Fruit fly (Drosophila melanogaster) whole organism, embryonic: ENCODE measurements around the gene Polr2D.
A peak's percentile ranks its signal among the peaks of the same experiment; 100 is the strongest.

ENCODE experiments used
- Awh ChIP-seq: fragments of 200-800 bp; sonication (Bioruptor generic); IDR thresholded peaks from 2 replicates; pipeline ENCODE4, ENCODE4 v1.3.6; 2022; ENCODE audit warnings: missing biosample characterization, missing genetic modification characterization
- Blimp-1 ChIP-seq: fragments of 200-800 bp; sonication (Bioruptor generic); optimal IDR thresholded peaks from 3 replicates; lab custom pipeline; 2018; ENCODE audit warnings: missing biosample characterization, missing genetic modification characterization, mild to moderate bottlenecking, moderate library complexity, missing genetic modification reagents
- CG10431 ChIP-seq: fragments of 200-800 bp; sonication (Bioruptor generic); optimal IDR thresholded peaks from 3 replicates; lab custom pipeline; 2018; ENCODE audit warnings: missing biosample characterization, mild to moderate bottlenecking, missing genetic modification characterization
- CG10462 ChIP-seq: fragments of 200-800 bp; sonication (Bioruptor generic); optimal IDR thresholded peaks from 2 replicates; lab custom pipeline; 2016; ENCODE audit warnings: missing biosample characterization, missing genetic modification characterization
- CG11398 ChIP-seq: fragments of 200-800 bp; sonication (Bioruptor generic); optimal IDR thresholded peaks from 2 replicates; lab custom pipeline; 2016; ENCODE audit warnings: missing biosample characterization, missing genetic modification characterization
- CG13775 ChIP-seq: fragments of 200-800 bp; sonication (Bioruptor generic); optimal IDR thresholded peaks from 3 replicates; lab custom pipeline; 2017; ENCODE audit warnings: missing biosample characterization, mild to moderate bottlenecking, missing genetic modification characterization
- CG14710 ChIP-seq: fragments of 200-800 bp; sonication (Bioruptor generic); optimal IDR thresholded peaks from 3 replicates; lab custom pipeline; 2019; ENCODE audit warnings: missing biosample characterization, mild to moderate bottlenecking, missing genetic modification characterization, moderate library complexity
- CG15514 ChIP-seq: fragments of 200-800 bp; sonication (Bioruptor generic); optimal IDR thresholded peaks from 3 replicates; lab custom pipeline; 2017; ENCODE audit warnings: missing biosample characterization, missing genetic modification characterization, mild to moderate bottlenecking, moderate library complexity, missing genetic modification reagents
- CG17328 ChIP-seq: fragments of 200-800 bp; sonication (Bioruptor generic); IDR thresholded peaks from 2 replicates; pipeline ENCODE4 v1.3.6; 2022; ENCODE audit warnings: missing biosample characterization, missing genetic modification characterization
- CG17568 ChIP-seq: fragments of 200-800 bp; sonication (Bioruptor generic); optimal IDR thresholded peaks from 2 replicates; lab custom pipeline; 2018; ENCODE audit warnings: missing biosample characterization, mild to moderate bottlenecking, missing genetic modification characterization, moderate library complexity
- CG1792 ChIP-seq: fragments of 200-800 bp; sonication (Bioruptor generic); optimal IDR thresholded peaks from 2 replicates; lab custom pipeline; 2016; ENCODE audit warnings: missing biosample characterization, missing genetic modification characterization
- CG3995 ChIP-seq: fragments of 200-800 bp; sonication (Bioruptor generic); optimal IDR thresholded peaks from 3 replicates; lab custom pipeline; 2016; ENCODE audit warnings: missing biosample characterization, missing genetic modification characterization
- CG4424 ChIP-seq: fragments of 200-800 bp; sonication (Bioruptor generic); optimal IDR thresholded peaks from 3 replicates; lab custom pipeline; 2016; ENCODE audit warnings: missing biosample characterization, missing genetic modification characterization
- CG4617 ChIP-seq: fragments of 200-800 bp; sonication (Bioruptor generic); optimal IDR thresholded peaks from 3 replicates; lab custom pipeline; 2016; ENCODE audit warnings: missing biosample characterization, missing genetic modification characterization, borderline replicate concordance
- CG5180 ChIP-seq: fragments of 200-800 bp; sonication (Bioruptor generic); optimal IDR thresholded peaks from 3 replicates; lab custom pipeline; 2017; ENCODE audit warnings: missing biosample characterization, missing genetic modification characterization, mild to moderate bottlenecking, moderate library complexity, missing genetic modification reagents
- CG7271 ChIP-seq: fragments of 200-800 bp; sonication (Bioruptor generic); optimal IDR thresholded peaks from 2 replicates; lab custom pipeline; 2018; ENCODE audit warnings: missing biosample characterization, mild to moderate bottlenecking, missing genetic modification characterization, moderate library complexity
- CG8089 ChIP-seq: fragments of 200-800 bp; sonication (Bioruptor generic); optimal IDR thresholded peaks from 3 replicates; lab custom pipeline; 2016; ENCODE audit warnings: missing biosample characterization, missing genetic modification characterization
- CG8359 ChIP-seq: fragments of 200-800 bp; sonication (Bioruptor generic); optimal IDR thresholded peaks from 2 replicates; lab custom pipeline; 2017; ENCODE audit warnings: missing biosample characterization, mild to moderate bottlenecking, missing genetic modification characterization, borderline replicate concordance
- Deaf1 ChIP-seq: fragments of 200-800 bp; optimal IDR thresholded peaks from 3 replicates; lab custom pipeline; 2019; ENCODE audit warnings: missing biosample characterization, mild to moderate bottlenecking, missing genetic modification characterization, moderate library complexity
- Dp ChIP-seq: fragments of 200-800 bp; sonication (Bioruptor generic); optimal IDR thresholded peaks from 2 replicates; lab custom pipeline; 2018; ENCODE audit warnings: missing biosample characterization, mild to moderate bottlenecking, missing genetic modification characterization, moderate library complexity
- Fer1 ChIP-seq: fragments of 200-800 bp; sonication (Bioruptor generic); optimal IDR thresholded peaks from 2 replicates; lab custom pipeline; 2017; ENCODE audit warnings: missing biosample characterization, mild to moderate bottlenecking, missing genetic modification characterization
- Hand ChIP-seq: fragments of 200-800 bp; sonication (Bioruptor generic); optimal IDR thresholded peaks from 2 replicates; lab custom pipeline; 2017; ENCODE audit warnings: mild to moderate bottlenecking, missing biosample characterization, missing genetic modification reagents, missing genetic modification characterization
- Hmr ChIP-seq: fragments of 200-800 bp; sonication (Bioruptor generic); optimal IDR thresholded peaks from 3 replicates; lab custom pipeline; 2017; ENCODE audit warnings: mild to moderate bottlenecking, missing biosample characterization, missing genetic modification reagents, missing genetic modification characterization
- Hr3 ChIP-seq: fragments of 200-800 bp; sonication (Bioruptor generic); optimal IDR thresholded peaks from 3 replicates; lab custom pipeline; 2016; ENCODE audit warnings: missing biosample characterization, missing genetic modification characterization
- Hr51 ChIP-seq, 2 experiments: fragments of 200-800 bp; sonication (Bioruptor generic); optimal IDR thresholded peaks; 2 replicates in 1 of 2; 3 replicates in 1 of 2; lab custom pipeline; 2016 to 2018; ENCODE audit warnings: missing biosample characterization in 2 of 2, missing genetic modification characterization in 2 of 2, mild to moderate bottlenecking in 1 of 2, moderate library complexity in 1 of 2
- Kr ChIP-seq: fragments of 200-800 bp; sonication (Bioruptor generic); optimal IDR thresholded peaks from 2 replicates; lab custom pipeline; 2017; ENCODE audit warnings: missing biosample characterization, mild to moderate bottlenecking, missing genetic modification characterization
- Lpt ChIP-seq: fragments of >200 bp; optimal IDR thresholded peaks from 2 replicates; lab custom pipeline; 2018; ENCODE audit warnings: missing biosample characterization, missing genetic modification characterization
- NK7.1 ChIP-seq: fragments of 200-800 bp; sonication (Bioruptor generic); optimal IDR thresholded peaks from 3 replicates; lab custom pipeline; 2016; ENCODE audit warnings: missing biosample characterization, missing genetic modification characterization
- Poxn ChIP-seq: fragments of 200-800 bp; sonication (Bioruptor generic); IDR thresholded peaks from 2 replicates; pipeline ENCODE4 v1.3.6; 2022; ENCODE audit warnings: missing biosample characterization, missing genetic modification characterization
- Ptx1 ChIP-seq: fragments of 200-800 bp; sonication (Bioruptor generic); IDR thresholded peaks from 2 replicates; pipeline ENCODE4 v1.3.6; 2022; ENCODE audit warnings: missing biosample characterization, missing genetic modification characterization
- Rfx ChIP-seq: fragments of 200-800 bp; sonication (Bioruptor generic); IDR thresholded peaks from 2 replicates; pipeline ENCODE4 v1.3.6; 2022; ENCODE audit warnings: missing biosample characterization, missing genetic modification characterization
- Xrp1 ChIP-seq: fragments of 200-800 bp; sonication (Bioruptor generic); IDR thresholded peaks from 2 replicates; pipeline ENCODE4 v1.3.6; 2022; ENCODE audit warnings: missing biosample characterization, missing genetic modification characterization
- aop ChIP-seq: fragments of 200-800 bp; sonication (Bioruptor generic); IDR thresholded peaks from 2 replicates; pipeline ENCODE4 v1.3.6; 2022; ENCODE audit warnings: missing biosample characterization, missing genetic modification characterization
- ewg ChIP-seq: fragments of 200-800 bp; sonication (Bioruptor generic); optimal IDR thresholded peaks from 3 replicates; lab custom pipeline; 2017; ENCODE audit warnings: mild to moderate bottlenecking, missing biosample characterization, missing genetic modification reagents, missing genetic modification characterization
- fru ChIP-seq: fragments of >200 bp; optimal IDR thresholded peaks from 2 replicates; lab custom pipeline; 2017
- gt ChIP-seq: fragments of 200-800 bp; sonication (Bioruptor generic); IDR thresholded peaks from 2 replicates; pipeline ENCODE4 v1.3.6; 2022; ENCODE audit warnings: missing biosample characterization, missing genetic modification characterization
- hkb ChIP-seq, 2 experiments: fragments of 200-800 bp in 1 of 2; fragments of >200 bp in 1 of 2; sonication (Bioruptor generic) in 1 of 2; IDR thresholded peaks in 1 of 2; optimal IDR thresholded peaks in 1 of 2; 2 replicates each; pipeline versions ENCODE4 v1.3.6 to Lab custom; 2017 to 2022; ENCODE audit warnings: missing biosample characterization in 1 of 2, missing genetic modification characterization in 1 of 2
- lab ChIP-seq: fragments of 200-800 bp; sonication (Bioruptor generic); optimal IDR thresholded peaks from 3 replicates; lab custom pipeline; 2017; ENCODE audit warnings: missing biosample characterization, missing genetic modification characterization, mild to moderate bottlenecking, moderate library complexity, missing genetic modification reagents
- nmo ChIP-seq: fragments of 200-800 bp; sonication (Bioruptor generic); optimal IDR thresholded peaks from 2 replicates; lab custom pipeline; 2018; ENCODE audit warnings: missing biosample characterization, mild to moderate bottlenecking, missing genetic modification characterization, moderate library complexity
- pho ChIP-seq: fragments of 200-800 bp; sonication (Bioruptor generic); optimal IDR thresholded peaks from 2 replicates; lab custom pipeline; 2016; ENCODE audit warnings: missing biosample characterization, missing genetic modification characterization
- prd ChIP-seq, 3 experiments: fragments of >200 bp in 2 of 3; fragments of 200-800 bp in 1 of 3; sonication (Bioruptor generic) in 1 of 3; optimal IDR thresholded peaks in 2 of 3; IDR thresholded peaks in 1 of 3; 2 replicates in 2 of 3; 3 replicates in 1 of 3; pipeline versions ENCODE4 v1.3.6 to Lab custom; 2017 to 2022; ENCODE audit warnings: missing biosample characterization in 1 of 3, missing genetic modification characterization in 1 of 3
- row ChIP-seq: fragments of 200-800 bp; sonication (Bioruptor generic); IDR thresholded peaks from 3 replicates; pipeline ENCODE4 v1.3.6; 2022; ENCODE audit warnings: missing biosample characterization, missing genetic modification characterization
- schlank ChIP-seq: fragments of 200-800 bp; sonication (Bioruptor generic); optimal IDR thresholded peaks from 2 replicates; lab custom pipeline; 2018; ENCODE audit warnings: missing biosample characterization, mild to moderate bottlenecking, missing genetic modification characterization
- shn ChIP-seq: fragments of 200-800 bp; sonication (Bioruptor generic); optimal IDR thresholded peaks from 3 replicates; lab custom pipeline; 2016; ENCODE audit warnings: missing biosample characterization, missing genetic modification characterization
- slbo ChIP-seq: fragments of 200-800 bp; sonication (Bioruptor generic); IDR thresholded peaks from 2 replicates; pipeline ENCODE4 v1.3.6; 2022; ENCODE audit warnings: missing biosample characterization, missing genetic modification characterization
- ttk ChIP-seq: fragments of 200-800 bp; sonication (Bioruptor generic); IDR thresholded peaks from 2 replicates; pipeline ENCODE4 v2.1.2; 2022; ENCODE audit warnings: missing biosample characterization, missing genetic modification characterization
- wor ChIP-seq: fragments of 200-800 bp; sonication (Bioruptor generic); IDR thresholded peaks from 2 replicates; pipeline ENCODE4 v1.3.6; 2022; ENCODE audit warnings: missing biosample characterization, missing genetic modification characterization
- zf30C ChIP-seq: fragments of 200-800 bp; sonication (Bioruptor generic); optimal IDR thresholded peaks from 3 replicates; lab custom pipeline; 2018; ENCODE audit warnings: missing biosample characterization, mild to moderate bottlenecking, missing genetic modification characterization

The Polr2D gene

DNA sequence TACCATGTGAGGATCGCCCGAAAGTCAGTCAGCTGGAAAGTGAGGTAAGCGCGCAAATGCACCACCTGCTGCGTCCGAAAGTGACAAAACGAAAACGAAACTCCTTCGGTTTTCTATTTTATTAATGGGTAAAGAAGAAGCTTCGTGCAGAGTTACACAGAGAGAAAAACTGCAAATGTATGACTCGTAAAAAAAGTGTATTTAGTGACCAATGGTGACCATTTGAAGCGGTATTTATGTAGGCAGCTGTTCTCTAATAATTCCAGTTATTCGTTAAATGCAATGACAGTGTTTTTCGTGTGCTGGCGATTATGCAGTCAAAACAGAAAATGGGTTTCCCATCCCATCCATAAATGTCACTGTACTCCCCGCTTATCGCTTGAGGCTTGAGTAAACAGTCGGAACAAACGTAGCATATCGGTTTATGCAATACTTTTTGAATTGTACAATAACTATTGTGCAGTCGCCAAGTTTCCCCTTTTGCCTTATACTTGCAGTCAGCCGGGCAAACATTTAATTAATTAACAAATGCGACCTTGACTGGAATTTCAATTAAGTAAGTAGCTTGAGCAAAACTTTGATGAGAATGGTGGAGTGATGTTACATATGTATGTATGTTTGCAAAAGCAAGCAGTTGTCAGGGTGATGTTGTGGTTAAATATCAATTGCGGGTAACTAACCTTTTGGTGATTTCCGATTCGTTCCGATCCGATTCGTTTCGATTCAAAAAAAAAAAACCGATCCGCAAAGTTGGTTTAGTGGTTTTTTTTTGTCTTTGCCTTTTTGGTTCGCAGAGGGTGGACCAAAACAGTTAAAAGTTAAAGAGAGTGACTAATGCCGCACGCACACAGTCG, 42.4 kb upstream of the Polr2D start (continued):
- TF ChIP-seq Blimp-1 (GFP tag; lab: Kevin White, UChicago) (peak; percentile 67), Rfx (GFP tag; lab: Robert Waterston, UW) (no peak), prd (optimal IDR thresholded peaks at IDR 0.05; lab: Kevin White, UChicago) (no peak), prd (GFP tag; IDR thresholded peaks at IDR 0.05; lab: Robert Waterston, UW) (peak; percentile 40; the same call in 1 of the 3 replicates), row (peak; percentile 39; the same call in 2 of the 3 replicates), Dp (no peak), Hr3 (GFP tag; lab: Kevin White, UChicago) (no peak), schlank (no peak), Poxn (GFP tag; lab: Robert Waterston, UW) (no peak), fru (lab: Kevin White, UChicago) (no peak), Deaf1 (tag; lab: Kevin White, UChicago) (peak; percentile 34), Fer1 (GFP tag; lab: Kevin White, UChicago) (no peak), Ptx1 (GFP tag; lab: Robert Waterston, UW) (0 out of 2 replicates have a peak, but pooled peaks have one; percentile 33), CG11398 (GFP tag; lab: Kevin White, UChicago) (peak; percentile 7), NK7.1 (no peak), wor (GFP tag; lab: Robert Waterston, UW) (no peak), ewg (GFP tag; lab: Kevin White, UChicago) (no peak), CG8089 (GFP tag; lab: Kevin White, UChicago) (no peak), Hand (GFP tag; lab: Kevin White, UChicago) (no peak), pho (GFP tag; lab: Kevin White, UChicago) (peak; percentile 10), Xrp1 (GFP tag; lab: Robert Waterston, UW) (peak; percentile 28; the same call in 1 of the 2 replicates), CG15514 (no peak), slbo (no peak), ttk (GFP tag; lab: Robert Waterston, UW) (no peak), CG4617 (GFP tag; lab: Kevin White, UChicago) (no peak), Hr51 (GFP tag; optimal IDR thresholded peaks at IDR 0.05; lab: Kevin White, UChicago) (no peak), gt (GFP tag; lab: Robert Waterston, UW) (no peak), CG17568 (no peak), Hmr (GFP tag; lab: Kevin White, UChicago) (no peak), CG14710 (tag; lab: Kevin White, UChicago) (peak; percentile 17), zf30C (peak; percentile 61), CG7271 (tag; lab: Kevin White, UChicago) (no peak), Awh (GFP tag; lab: Robert Waterston, UW) (no peak), CG13775 (GFP tag; lab: Kevin White, UChicago) (no peak), CG4424 (GFP tag; lab: Kevin White, UChicago) (no peak), shn (GFP tag; lab: Kevin White, UChicago) (no peak), lab (GFP tag; lab: Kevin White, UChicago) (peak; percentile 37), CG3995 (no peak), nmo (GFP tag; lab: Kevin White, UChicago) (peak; percentile 21), CG5180 (no peak), Kr (GFP tag; lab: Kevin White, UChicago) (no peak), Lpt (GFP tag; lab: Kevin White, UChicago) (no peak), CG10462 (GFP tag; lab: Kevin White, UChicago) (no peak), aop (GFP tag; lab: Robert Waterston, UW) (no peak), hkb (optimal IDR thresholded peaks at IDR 0.05; lab: Kevin White, UChicago) (no peak), hkb (GFP tag; IDR thresholded peaks at IDR 0.05; lab: Robert Waterston, UW) (0 out of 2 replicates have a peak, but pooled peaks have one; percentile 7), CG10431 (GFP tag; lab: Kevin White, UChicago) (no peak), CG17328 (GFP tag; lab: Robert Waterston, UW) (0 out of 2 replicates have a peak, but pooled peaks have one; percentile 27), CG8359 (GFP tag; lab: Kevin White, UChicago) (no peak), CG1792 (no peak)
